Fruit fly (Drosophila melanogaster) whole organism, embryonic: ENCODE results near the gene CG42541.

Source experiments
- CG4617 ChIP-seq: fragments of 200-800 bp; sonication (Bioruptor generic); optimal IDR thresholded peaks from 3 replicates; lab custom pipeline; 2016; ENCODE audit warnings: missing biosample characterization, missing genetic modification characterization, borderline replicate concordance
- CG8478 ChIP-seq: fragments of >200 bp; optimal IDR thresholded peaks from 2 replicates; lab custom pipeline; 2018
- Sin3A ChIP-seq: fragments of >200 bp; optimal IDR thresholded peaks from 2 replicates; lab custom pipeline; 2018
- grn ChIP-seq: fragments of 200-800 bp; sonication (Bioruptor generic); optimal IDR thresholded peaks from 3 replicates; lab custom pipeline; 2017; ENCODE audit warnings: missing biosample characterization, missing genetic modification characterization
- odd ChIP-seq: fragments of 200-800 bp; sonication (Bioruptor generic); optimal IDR thresholded peaks from 2 replicates; lab custom pipeline; 2017; ENCODE audit warnings: missing biosample characterization, mild to moderate bottlenecking, missing genetic modification characterization
- pb ChIP-seq: fragments of 200-800 bp; sonication (Bioruptor generic); optimal IDR thresholded peaks from 3 replicates; lab custom pipeline; 2016; ENCODE audit warnings: missing biosample characterization, missing genetic modification characterization

DNA sequence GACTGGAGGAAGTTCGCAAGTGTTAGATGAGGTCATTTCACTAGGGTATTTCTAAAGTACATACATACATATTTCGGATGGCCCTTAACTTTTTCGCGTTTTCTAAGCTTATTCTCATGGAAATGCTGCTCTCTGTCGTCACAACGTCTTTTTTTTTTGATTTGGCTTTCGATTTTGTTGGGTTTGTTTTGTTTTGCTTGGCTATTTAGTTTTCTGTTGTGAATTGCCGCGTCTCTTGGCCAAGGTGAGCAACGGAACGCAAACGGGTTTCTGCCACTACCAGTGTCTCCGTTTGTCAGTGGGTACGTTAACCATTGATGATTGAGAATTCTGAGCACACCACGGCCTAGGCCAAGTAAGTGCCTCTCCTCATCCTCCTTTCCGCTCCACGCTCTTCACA is 64.3 kb downstream of the CG42541 start:
- TF ChIP-seq CG8478 (lab: Kevin White, UChicago): no peak
- TF ChIP-seq grn: no peak
- TF ChIP-seq odd: no peak
- no peak for TF ChIP-seq pb (GFP tag; lab: Kevin White, UChicago)
- no peak for TF ChIP-seq Sin3A (lab: Kevin White, UChicago)
- no peak for TF ChIP-seq CG4617 (GFP tag; lab: Kevin White, UChicago)
